Worm (Caenorhabditis elegans): ENCODE data around the gene C07A4.3.

Gene C07A4.3

ce11 chrX:10141963-10142431, 32.8 kb upstream of the C07A4.3 start, which contains the start of gene oac-14 (continued):
- TF ChIP-seq xnd-1 (tag; optimal IDR thresholded peaks at IDR 0.05) (no peak), somi-1 (GFP tag; optimal IDR thresholded peaks at IDR 0.05) (no peak), Y56A3A.18 (GFP tag; IDR thresholded peaks at IDR 0.05) (no peak), snpc-4 (GFP tag; optimal IDR thresholded peaks at IDR 0.05) (no peak), snpc-4 (tag; optimal IDR thresholded peaks at IDR 0.05) (peak in 1 of 4 experiments; percentile 32), mxl-1 (tag; optimal IDR thresholded peaks at IDR 0.05) (no peak), lin-54 (GFP tag; optimal IDR thresholded peaks at IDR 0.05) (no peak), let-607 (tag; optimal IDR thresholded peaks at IDR 0.05) (peak in 1 of 2 experiments; percentile 56), aptf-2 (GFP tag; conservative IDR thresholded peaks at IDR 0.05) (no peak), sptf-2 (GFP tag; optimal IDR thresholded peaks at IDR 0.05) (no peak), T07F8.4 (tag; optimal IDR thresholded peaks at IDR 0.05) (no peak), ztf-3 (GFP tag; optimal IDR thresholded peaks at IDR 0.05) (no peak), snpc-1.1 (tag; optimal IDR thresholded peaks at IDR 0.05; ENCODE audit: insufficient read depth) (no peak), hmg-1.2 (GFP tag; IDR thresholded peaks at IDR 0.05) (no peak), F57C9.4 (tag; optimal IDR thresholded peaks at IDR 0.05) (no peak), lin-35 (GFP tag; optimal IDR thresholded peaks at IDR 0.05) (no peak), madf-8 (GFP tag; conservative IDR thresholded peaks at IDR 0.05) (no peak), B0035.1 (tag; optimal IDR thresholded peaks at IDR 0.05) (no peak), nhr-80 (tag; optimal IDR thresholded peaks at IDR 0.05) (peak; percentile 94), let-526 (GFP tag; IDR thresholded peaks at IDR 0.05) (no peak), pha-4 (tag; optimal IDR thresholded peaks at IDR 0.05) (no peak), hlh-26 (GFP tag; conservative IDR thresholded peaks at IDR 0.05) (no peak), B0019.2 (GFP tag; conservative IDR thresholded peaks at IDR 0.05) (no peak), tbx-9 (tag; optimal IDR thresholded peaks at IDR 0.05; ENCODE audit: borderline replicate concordance) (no peak), nfya-1 (tag; optimal IDR thresholded peaks at IDR 0.05; ENCODE audit: borderline replicate concordance, insufficient read depth) (no peak), ceh-100 (GFP tag; IDR thresholded peaks at IDR 0.05) (no peak), snpc-3.4 (tag; optimal IDR thresholded peaks at IDR 0.05) (no peak), die-1 (tag; optimal IDR thresholded peaks at IDR 0.05) (no peak), hsf-1 (GFP tag; IDR thresholded peaks at IDR 0.05) (no peak), dox-1 (GFP tag; IDR thresholded peaks at IDR 0.05) (0 out of 2 replicates have a peak, but pooled peaks have one; percentile 24), atf-7 (tag; optimal IDR thresholded peaks at IDR 0.05) (peak; percentile 57), lsl-1 (GFP tag; optimal IDR thresholded peaks at IDR 0.05) (no peak), zim-3 (tag; optimal IDR thresholded peaks at IDR 0.05) (no peak), F57A8.1 (GFP tag; optimal IDR thresholded peaks at IDR 0.05) (no peak), T26A5.8 (tag; optimal IDR thresholded peaks at IDR 0.05) (no peak), madf-10 (tag; optimal IDR thresholded peaks at IDR 0.05) (peak; percentile 21), C17E4.6 (GFP tag; IDR thresholded peaks at IDR 0.05) (no peak), tlf-1 (GFP tag; optimal IDR thresholded peaks at IDR 0.05) (peak; percentile 8), efl-1 (GFP tag; optimal IDR thresholded peaks at IDR 0.05) (no peak), Y53G8AR.9 (GFP tag; conservative IDR thresholded peaks at IDR 0.05) (no peak), D2030.7 (GFP tag; IDR thresholded peaks at IDR 0.05) (no peak), sdz-38 (tag; optimal IDR thresholded peaks at IDR 0.05) (no peak), F52B5.7 (tag; optimal IDR thresholded peaks at IDR 0.05) (no peak), hlh-12 (tag; optimal IDR thresholded peaks at IDR 0.05) (no peak), lin-26 (GFP tag; IDR thresholded peaks at IDR 0.05) (no peak), mcd-1 (GFP tag; IDR thresholded peaks at IDR 0.05) (peak; percentile 13; the same call in 1 of the 2 replicates), cebp-2 (GFP tag; IDR thresholded peaks at IDR 0.05) (no peak), nhr-90 (tag; optimal IDR thresholded peaks at IDR 0.05) (no peak), nfya-2 (GFP tag; IDR thresholded peaks at IDR 0.05) (no peak)
